Worm (Caenorhabditis elegans): ENCODE results near the gene dpf-4.
A peak's percentile ranks its signal among the peaks of the same experiment; 100 is the strongest.

Gene dpf-4

DNA sequence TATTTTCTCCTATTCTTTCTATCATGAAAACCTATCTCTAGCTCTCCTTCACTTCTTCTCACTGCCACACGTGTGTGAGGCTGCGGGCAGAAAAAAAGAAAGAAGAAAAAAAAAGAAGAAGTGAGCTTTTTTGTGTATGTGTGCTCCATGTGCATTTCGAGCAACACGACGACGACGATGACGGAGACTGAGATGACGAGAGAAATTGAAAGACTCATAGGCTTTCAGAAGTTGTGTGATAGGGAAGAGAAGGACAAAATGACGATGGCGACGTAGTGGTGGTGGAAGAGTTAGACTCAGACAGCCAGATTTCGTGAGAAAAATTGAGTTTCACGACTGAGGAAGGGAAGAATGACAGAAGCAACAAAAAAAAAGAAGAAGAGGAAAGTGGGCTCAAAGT is 13.6 kb upstream of the dpf-4 start (continued):
- TF ChIP-seq ces-1 (GFP tag; optimal IDR thresholded peaks at IDR 0.05) (no peak), C16A3.4 (tag; optimal IDR thresholded peaks at IDR 0.05) (peak; percentile 18), nhr-47 (tag; optimal IDR thresholded peaks at IDR 0.05) (peak; percentile 81), irx-1 (tag; optimal IDR thresholded peaks at IDR 0.05) (peak; percentile 51), fkh-10 (GFP tag; optimal IDR thresholded peaks at IDR 0.05) (peak; percentile 96), snu-23 (GFP tag; optimal IDR thresholded peaks at IDR 0.05) (peak; percentile 75), elt-3 (tag; optimal IDR thresholded peaks at IDR 0.05) (no peak), skn-1 (tag; optimal IDR thresholded peaks at IDR 0.05) (peak; percentile 52), unc-130 (tag; optimal IDR thresholded peaks at IDR 0.05) (peak; percentile 42), nhr-90 (tag; optimal IDR thresholded peaks at IDR 0.05; ENCODE audit: poor library complexity) (no peak), mab-9 (GFP tag; IDR thresholded peaks at IDR 0.05) (0 out of 2 replicates have a peak, but pooled peaks have one; percentile 49), nhr-71 (tag; optimal IDR thresholded peaks at IDR 0.05) (peak; percentile 88), pax-3 (tag; optimal IDR thresholded peaks at IDR 0.05) (no peak), zag-1 (tag; optimal IDR thresholded peaks at IDR 0.05) (peak; percentile 40), ceh-88 (GFP tag; IDR thresholded peaks at IDR 0.05) (0 out of 2 replicates have a peak, but pooled peaks have one; percentile 26), nhr-237 (tag; optimal IDR thresholded peaks at IDR 0.05) (no peak), lin-15B (tag; optimal IDR thresholded peaks at IDR 0.05) (no peak), F16B12.6 (tag; optimal IDR thresholded peaks at IDR 0.05) (no peak), dsc-1 (tag; optimal IDR thresholded peaks at IDR 0.05) (peak; percentile 72), C34B4.2 (tag; optimal IDR thresholded peaks at IDR 0.05) (no peak), ztf-4 (tag; optimal IDR thresholded peaks at IDR 0.05) (no peak), grh-1 (GFP tag; IDR thresholded peaks at IDR 0.05) (no peak), lin-39 (tag; optimal IDR thresholded peaks at IDR 0.05) (no peak), nhr-84 (tag; optimal IDR thresholded peaks at IDR 0.05) (no peak), aly-2 (tag; optimal IDR thresholded peaks at IDR 0.05) (no peak), C04F5.9 (tag; optimal IDR thresholded peaks at IDR 0.05) (no peak), lin-35 (GFP tag; optimal IDR thresholded peaks at IDR 0.05) (peak in 1 of 2 experiments; percentile 56), unc-30 (tag; optimal IDR thresholded peaks at IDR 0.05) (no peak), zip-4 (GFP tag; optimal IDR thresholded peaks at IDR 0.05) (no peak), sup-37 (GFP tag; optimal IDR thresholded peaks at IDR 0.05) (no peak), ztf-11 (tag; optimal IDR thresholded peaks at IDR 0.05) (no peak)

DNA sequence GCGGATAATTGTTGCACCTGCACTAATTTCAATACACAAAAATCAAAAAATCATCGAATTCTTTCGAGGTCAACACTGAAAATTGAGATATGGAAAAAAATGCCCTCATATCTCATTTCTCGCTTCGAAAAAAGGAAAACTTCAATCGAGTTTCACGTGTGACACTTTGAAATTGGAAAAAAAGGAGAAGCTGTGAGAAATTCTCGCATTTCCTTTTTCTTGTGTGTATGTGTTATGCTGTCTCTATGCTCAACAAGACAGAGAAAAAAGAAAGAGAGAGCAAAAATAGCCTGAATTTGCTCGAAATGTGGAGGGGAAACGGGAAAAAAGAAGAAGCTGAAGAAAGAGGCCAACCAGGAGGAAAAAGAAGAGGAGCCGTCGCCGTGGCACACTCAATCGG is 12.7 kb upstream of the dpf-4 start:
- TF ChIP-seq mdl-1 (tag; optimal IDR thresholded peaks at IDR 0.05) (no peak), nhr-237 (tag; optimal IDR thresholded peaks at IDR 0.05) (no peak), nhr-47 (tag; optimal IDR thresholded peaks at IDR 0.05) (peak; percentile 11), unc-130 (tag; optimal IDR thresholded peaks at IDR 0.05) (no peak), ceh-82 (tag; optimal IDR thresholded peaks at IDR 0.05) (peak in 1 of 3 experiments; percentile 38), lsy-2 (tag; optimal IDR thresholded peaks at IDR 0.05) (peak in 1 of 2 experiments; percentile 5), isw-1 (GFP tag; IDR thresholded peaks at IDR 0.05) (no peak), fkh-8 (tag; optimal IDR thresholded peaks at IDR 0.05) (no peak), nhr-71 (tag; optimal IDR thresholded peaks at IDR 0.05) (peak; percentile 20), fkh-10 (GFP tag; optimal IDR thresholded peaks at IDR 0.05) (peak; percentile 78), efl-1 (optimal IDR thresholded peaks at IDR 0.05) (no peak), efl-1 (GFP tag; optimal IDR thresholded peaks at IDR 0.05 in 1 of 2) (peak in 1 of 2 experiments; percentile 27), nhr-77 (tag; optimal IDR thresholded peaks at IDR 0.05) (no peak), nhr-85 (tag) (no peak), ceh-90 (tag; optimal IDR thresholded peaks at IDR 0.05) (no peak), ets-5 (GFP tag; IDR thresholded peaks at IDR 0.05) (no peak), lin-14 (GFP tag; optimal IDR thresholded peaks at IDR 0.05) (peak; percentile 77), C34B4.2 (tag; optimal IDR thresholded peaks at IDR 0.05) (no peak)

Data from whole organism, L1 larva.